Worm (Caenorhabditis elegans) whole organism, L1 larva: ENCODE results near the gene oig-1.
"Not testable (repeated sequence)": the region's sequence is repeated elsewhere in the genome, so short reads cannot be mapped to it uniquely, and the experiment has no call there.

Source experiments
- C04F5.9 ChIP-seq: sonication (generic microtip); optimal IDR thresholded peaks from 2 replicates; lab custom pipeline; 2016; ENCODE audit warnings: missing genetic modification characterization, missing compliant biosample characterization
- C34B4.2 ChIP-seq: sonication (generic microtip); optimal IDR thresholded peaks from 2 replicates; lab custom pipeline; 2017; ENCODE audit warnings: mild to moderate bottlenecking, missing genetic modification characterization, missing compliant biosample characterization
- Y116A8C.19 ChIP-seq: sonication (generic microtip); optimal IDR thresholded peaks from 2 replicates; lab custom pipeline; 2016; ENCODE audit warnings: missing compliant biosample characterization, missing genetic modification characterization, borderline replicate concordance
- aha-1 ChIP-seq: fragments of 150-350 bp; optimal IDR thresholded peaks from 2 replicates; lab custom pipeline; 2014; ENCODE audit warnings: missing biosample characterization, missing genetic modification characterization
- aly-2 ChIP-seq: fragments of 150-350 bp; optimal IDR thresholded peaks from 2 replicates; lab custom pipeline; 2014; ENCODE audit warnings: missing biosample characterization, missing genetic modification characterization
- ama-1 ChIP-seq: fragments of 150-350 bp; optimal IDR thresholded peaks from 2 replicates; lab custom pipeline; 2014
- blmp-1 ChIP-seq: fragments of 150-350 bp; optimal IDR thresholded peaks from 2 replicates; lab custom pipeline; 2014; ENCODE audit warnings: missing biosample characterization, missing genetic modification characterization
- ceh-8 ChIP-seq: fragments of 200-800 bp; sonication (Bioruptor generic); optimal IDR thresholded peaks from 2 replicates; lab custom pipeline; 2018; ENCODE audit warnings: mild to moderate bottlenecking, missing genetic modification characterization, moderate library complexity, missing compliant biosample characterization
- dsc-1 ChIP-seq: sonication (generic microtip); optimal IDR thresholded peaks from 2 replicates; lab custom pipeline; 2016; ENCODE audit warnings: mild to moderate bottlenecking, missing genetic modification characterization, missing compliant biosample characterization
- efl-1 ChIP-seq, 4 experiments: fragments of 150-350 bp; optimal IDR thresholded peaks in 3 of 4; peaks in 1 of 4; 1 replicate in 1 of 4; 2 replicates in 3 of 4; lab custom pipeline; 2014; ENCODE audit warnings: missing biosample characterization in 2 of 4, missing genetic modification characterization in 2 of 4, missing genetic modification reagents in 2 of 4
- efl-3 ChIP-seq: fragments of 200-800 bp; sonication (Bioruptor generic); optimal IDR thresholded peaks from 2 replicates; lab custom pipeline; 2018; ENCODE audit warnings: mild to moderate bottlenecking, missing genetic modification characterization, missing compliant biosample characterization
- egl-13 ChIP-seq: sonication (generic microtip); optimal IDR thresholded peaks from 2 replicates; lab custom pipeline; 2016; ENCODE audit warnings: missing genotype, missing genetic modification reagents, missing genetic modification characterization, missing compliant biosample characterization
- elt-2 ChIP-seq: sonication (generic microtip); optimal IDR thresholded peaks from 2 replicates; lab custom pipeline; 2016; ENCODE audit warnings: missing genetic modification characterization, mild to moderate bottlenecking, inconsistent platforms, missing compliant biosample characterization, missing genetic modification reagents
- ets-5 ChIP-seq: fragments of 200-800 bp; sonication (Bioruptor generic); IDR thresholded peaks from 2 replicates; pipeline ENCODE4 v1.3.6; 2022; ENCODE audit warnings: missing genetic modification characterization, missing compliant biosample characterization
- fkh-10 ChIP-seq: sonication (generic microtip); optimal IDR thresholded peaks from 2 replicates; lab custom pipeline; 2017; ENCODE audit warnings: missing biosample characterization, missing genetic modification reagents, missing genetic modification characterization
- fkh-4 ChIP-seq: sonication (generic microtip); optimal IDR thresholded peaks from 2 replicates; lab custom pipeline; 2016; ENCODE audit warnings: missing compliant biosample characterization, missing genetic modification characterization, borderline replicate concordance
- hlh-17 ChIP-seq: fragments of 200-800 bp; sonication (Bioruptor generic); optimal IDR thresholded peaks from 2 replicates; lab custom pipeline; 2018; ENCODE audit warnings: missing genetic modification characterization, mild to moderate bottlenecking, missing compliant biosample characterization, moderate library complexity, borderline replicate concordance
- hpl-2 ChIP-seq: fragments of 150-350 bp; optimal IDR thresholded peaks from 2 replicates; lab custom pipeline; 2014; ENCODE audit warnings: missing biosample characterization, missing genetic modification reagents, missing genetic modification characterization
- isw-1 ChIP-seq: fragments of 200-800 bp; sonication (Bioruptor generic); IDR thresholded peaks from 2 replicates; pipeline ENCODE4 v1.3.6; 2022; ENCODE audit warnings: missing genetic modification characterization, missing compliant biosample characterization
- jun-1 ChIP-seq: fragments of 150-350 bp; optimal IDR thresholded peaks from 2 replicates; lab custom pipeline; 2014; ENCODE audit warnings: missing biosample characterization, missing genetic modification reagents, missing genetic modification characterization
- lin-35 ChIP-seq, 2 experiments: fragments of 150-350 bp; optimal IDR thresholded peaks; 2 replicates each; lab custom pipeline; 2014; ENCODE audit warnings: missing biosample characterization in 2 of 2, missing genetic modification characterization in 2 of 2, missing genetic modification reagents in 2 of 2
- mdl-1 ChIP-seq, 2 experiments: fragments of 150-350 bp; optimal IDR thresholded peaks; 2 replicates each; lab custom pipeline; 2014 to 2017; ENCODE audit warnings: missing biosample characterization in 2 of 2, missing genetic modification characterization in 2 of 2, inconsistent platforms in 1 of 2
- nhr-11 ChIP-seq: fragments of 150-350 bp; optimal IDR thresholded peaks from 2 replicates; lab custom pipeline; 2014; ENCODE audit warnings: missing biosample characterization, missing genetic modification characterization
- nhr-19 ChIP-seq: fragments of 200-800 bp; sonication (Bioruptor generic); conservative IDR thresholded peaks from 2 replicates; pipeline ENCODE4 v1.3.6; 2022; ENCODE audit warnings: missing genetic modification characterization, missing compliant biosample characterization
- nhr-20 ChIP-seq: sonication (generic microtip); optimal IDR thresholded peaks from 2 replicates; lab custom pipeline; 2016; ENCODE audit warnings: mild to moderate bottlenecking, missing genetic modification characterization, missing compliant biosample characterization
- nhr-47 ChIP-seq: sonication (generic microtip); optimal IDR thresholded peaks from 2 replicates; lab custom pipeline; 2016; ENCODE audit warnings: mild to moderate bottlenecking, missing genetic modification characterization, moderate library complexity, missing compliant biosample characterization
- nhr-76 ChIP-seq: sonication (generic microtip); optimal IDR thresholded peaks from 2 replicates; lab custom pipeline; 2017; ENCODE audit warnings: missing biosample characterization, missing genetic modification characterization
- nhr-77 ChIP-seq: fragments of 150-350 bp; optimal IDR thresholded peaks from 2 replicates; lab custom pipeline; 2014; ENCODE audit warnings: missing biosample characterization, missing genetic modification characterization
- nhr-84 ChIP-seq: sonication (generic microtip); optimal IDR thresholded peaks from 2 replicates; lab custom pipeline; 2017; ENCODE audit warnings: missing biosample characterization, missing genetic modification characterization
- nhr-90 ChIP-seq: sonication (generic microtip); optimal IDR thresholded peaks from 2 replicates; lab custom pipeline; 2016; ENCODE audit warnings: mild to moderate bottlenecking, missing genetic modification characterization, missing compliant biosample characterization; ENCODE audit not compliant: poor library complexity
- pag-3 ChIP-seq: sonication (generic microtip); optimal IDR thresholded peaks from 2 replicates; lab custom pipeline; 2017; ENCODE audit warnings: missing genetic modification characterization, mild to moderate bottlenecking, missing compliant biosample characterization, antibody characterized with exemption, borderline replicate concordance; ENCODE audit not compliant: insufficient read depth
- pax-3 ChIP-seq: fragments of 200-800 bp; sonication (Bioruptor generic); optimal IDR thresholded peaks from 2 replicates; lab custom pipeline; 2018; ENCODE audit warnings: mild to moderate bottlenecking, missing genetic modification characterization, moderate library complexity, missing compliant biosample characterization
- pqm-1 ChIP-seq: sonication (generic microtip); optimal IDR thresholded peaks from 3 replicates; lab custom pipeline; 2017; ENCODE audit warnings: missing biosample characterization, missing genetic modification characterization
- snu-23 ChIP-seq: sonication (generic microtip); optimal IDR thresholded peaks from 2 replicates; lab custom pipeline; 2016; ENCODE audit warnings: missing genetic modification characterization, missing compliant biosample characterization
- sox-4 ChIP-seq: sonication (generic microtip); optimal IDR thresholded peaks from 2 replicates; lab custom pipeline; 2016; ENCODE audit warnings: missing genetic modification characterization, missing compliant biosample characterization
- sptf-1 ChIP-seq: fragments of 150-350 bp; optimal IDR thresholded peaks from 2 replicates; lab custom pipeline; 2014; ENCODE audit warnings: missing biosample characterization, missing genetic modification characterization
- swsn-7 ChIP-seq: sonication (generic microtip); optimal IDR thresholded peaks from 2 replicates; lab custom pipeline; 2016; ENCODE audit warnings: missing genetic modification characterization, missing compliant biosample characterization
- tbx-2 ChIP-seq: sonication (generic microtip); optimal IDR thresholded peaks from 2 replicates; lab custom pipeline; 2016; ENCODE audit warnings: missing genetic modification characterization, missing compliant biosample characterization
- tlp-1 ChIP-seq: fragments of 150-350 bp; optimal IDR thresholded peaks from 2 replicates; lab custom pipeline; 2014; ENCODE audit warnings: missing biosample characterization, missing genetic modification characterization
- unc-30 ChIP-seq: sonication (generic microtip); optimal IDR thresholded peaks from 2 replicates; lab custom pipeline; 2017; ENCODE audit warnings: missing biosample characterization, missing genetic modification characterization
- unc-62 ChIP-seq: fragments of 150-350 bp; optimal IDR thresholded peaks from 2 replicates; lab custom pipeline; 2014; ENCODE audit warnings: missing biosample characterization, missing genetic modification reagents, missing genetic modification characterization
- unc-86 ChIP-seq: sonication (generic microtip); optimal IDR thresholded peaks from 2 replicates; lab custom pipeline; 2016; ENCODE audit warnings: missing genetic modification characterization, missing compliant biosample characterization
- unc-98 ChIP-seq: fragments of 200-800 bp; sonication (Bioruptor generic); IDR thresholded peaks from 2 replicates; pipeline ENCODE4 v1.3.6; 2022; ENCODE audit warnings: missing genetic modification characterization, missing compliant biosample characterization
- vab-15 ChIP-seq: sonication (generic microtip); optimal IDR thresholded peaks from 2 replicates; lab custom pipeline; 2017; ENCODE audit warnings: missing genotype, mild to moderate bottlenecking, missing genetic modification characterization, missing compliant biosample characterization
- xbp-1 ChIP-seq: sonication (generic microtip); optimal IDR thresholded peaks from 2 replicates; lab custom pipeline; 2016; ENCODE audit warnings: missing genetic modification characterization, missing compliant biosample characterization
- zag-1 ChIP-seq: fragments of 150-350 bp; optimal IDR thresholded peaks from 2 replicates; lab custom pipeline; 2014; ENCODE audit warnings: missing biosample characterization, missing genetic modification characterization
- ztf-11 ChIP-seq, 2 experiments: sonication (generic microtip); optimal IDR thresholded peaks; 2 replicates each; lab custom pipeline; 2016 to 2017; ENCODE audit warnings: missing genetic modification characterization in 2 of 2, missing biosample characterization in 1 of 2, missing compliant biosample characterization in 1 of 2
- ztf-4 ChIP-seq: fragments of 150-350 bp; optimal IDR thresholded peaks from 2 replicates; lab custom pipeline; 2014; ENCODE audit warnings: missing biosample characterization, missing genetic modification characterization

The oig-1 gene

ce11 chrIII:6514673-6515072, 10.8 kb downstream of the oig-1 start, which contains the start of gene acr-5:
Gene acr-5 (minus strand): TSS chrIII:6514773.
- TF ChIP-seq jun-1 (no peak), xbp-1 (tag; lab: Kevin White, UChicago) (no peak), ets-5 (GFP tag; lab: Robert Waterston, UW) (no peak), tlp-1 (no peak), pqm-1 (tag; lab: Kevin White, UChicago) (no peak), vab-15 (tag; lab: Kevin White, UChicago) (no peak), nhr-90 (tag; lab: Kevin White, UChicago) (no peak), lin-35 (GFP tag; optimal IDR thresholded peaks at IDR 0.05; lab: Kevin White, UChicago) (no peak), sox-4 (tag; lab: Kevin White, UChicago) (no peak), egl-13 (tag; lab: Kevin White, UChicago) (no peak), snu-23 (GFP tag; lab: Kevin White, UChicago) (no peak), ztf-4 (tag; lab: Kevin White, UChicago) (no peak), nhr-77 (tag; lab: Kevin White, UChicago) (no peak), unc-62 (GFP tag; lab: Kevin White, UChicago) (no peak), hlh-17 (GFP tag; lab: Kevin White, UChicago) (no peak)

- not testable (repeated sequence) for TF ChIP-seq efl-1 (optimal IDR thresholded peaks at IDR 0.05; lab: Kevin White, UChicago)
- TF ChIP-seq efl-1 (GFP tag; optimal IDR thresholded peaks at IDR 0.05 in 1 of 2; lab: Kevin White, UChicago), result peak in 1 of 2 experiments; percentile 20
These were observed 11.7 kb downstream of the oig-1 start for ce11 chrIII:6513759-6514158.

ce11 chrIII:6509301-6509700, 16.2 kb downstream of the oig-1 start:
- TF ChIP-seq sptf-1 (tag; lab: Kevin White, UChicago), result no peak
- no peak for TF ChIP-seq unc-98 (GFP tag; lab: Robert Waterston, UW)
- no peak for TF ChIP-seq nhr-19 (GFP tag; lab: Robert Waterston, UW)
- no peak for TF ChIP-seq dsc-1
- no peak for TF ChIP-seq unc-30 (tag; lab: Kevin White, UChicago)
- TF ChIP-seq Y116A8C.19 (tag; lab: Kevin White, UChicago), result no peak
- no peak for TF ChIP-seq pag-3 (tag; lab: Kevin White, UChicago)
- no peak for TF ChIP-seq tbx-2 (tag; lab: Kevin White, UChicago)
- no peak for TF ChIP-seq C04F5.9 (tag; lab: Kevin White, UChicago)
- no peak for TF ChIP-seq nhr-11 (tag; lab: Kevin White, UChicago)
- no peak for TF ChIP-seq isw-1
- TF ChIP-seq ama-1 (lab: Kevin White, UChicago), result no peak
- TF ChIP-seq egl-13 (tag; lab: Kevin White, UChicago), result no peak
- TF ChIP-seq fkh-4 (tag; lab: Kevin White, UChicago), result no peak
- no peak for TF ChIP-seq hpl-2 (GFP tag; lab: Kevin White, UChicago)
- TF ChIP-seq nhr-84 (tag; lab: Kevin White, UChicago), result no peak
- TF ChIP-seq sox-4 (tag; lab: Kevin White, UChicago), result no peak
- no peak for TF ChIP-seq ztf-4 (tag; lab: Kevin White, UChicago)
- TF ChIP-seq aly-2, result no peak
- no peak for TF ChIP-seq nhr-76 (tag; lab: Kevin White, UChicago)
- no peak for TF ChIP-seq mdl-1 (tag; optimal IDR thresholded peaks at IDR 0.05; lab: Kevin White, UChicago)
- peak in 1 of 2 experiments; percentile 31 for TF ChIP-seq lin-35 (GFP tag; optimal IDR thresholded peaks at IDR 0.05; lab: Kevin White, UChicago)
- TF ChIP-seq unc-86, result no peak
- no peak for TF ChIP-seq zag-1 (tag; lab: Kevin White, UChicago)
- no peak for TF ChIP-seq C34B4.2 (tag; lab: Kevin White, UChicago)
- no peak for TF ChIP-seq pqm-1 (tag; lab: Kevin White, UChicago)
- TF ChIP-seq fkh-10 (GFP tag; lab: Kevin White, UChicago), result no peak
- peak; percentile 29 for TF ChIP-seq blmp-1 (tag; lab: Kevin White, UChicago)
- TF ChIP-seq nhr-20 (tag; lab: Kevin White, UChicago), result peak; percentile 37
- TF ChIP-seq ztf-11 (tag; optimal IDR thresholded peaks at IDR 0.05; lab: Kevin White, UChicago), result no peak
- TF ChIP-seq efl-3 (GFP tag; lab: Kevin White, UChicago), result no peak
- no peak for TF ChIP-seq nhr-47 (tag; lab: Kevin White, UChicago)
- no peak for TF ChIP-seq elt-2 (tag; lab: Kevin White, UChicago)
- no peak for TF ChIP-seq vab-15 (tag; lab: Kevin White, UChicago)
- no peak for TF ChIP-seq swsn-7 (tag; lab: Kevin White, UChicago)
- no peak for TF ChIP-seq ceh-8
- TF ChIP-seq jun-1, result no peak
- no peak for TF ChIP-seq pax-3 (tag; lab: Kevin White, UChicago)
- no peak for TF ChIP-seq aha-1
- peak; percentile 31 for TF ChIP-seq nhr-90 (tag; lab: Kevin White, UChicago)
